Fruit fly (Drosophila melanogaster): ENCODE data around the gene Josd.

Gene Josd

dm6 chrX:6295129-6295539, 34.2 kb downstream of the Josd start, which contains the start of the genes CG15891 and CG3815 (continued):
- TF ChIP-seq unc-4 (GFP tag; IDR thresholded peaks at IDR 0.05; ENCODE audit: partially characterized antibody) (peak; percentile 59; the same call in 1 of the 2 replicates), CG31388 (GFP tag; optimal IDR thresholded peaks at IDR 0.05) (no peak), crp (GFP tag; optimal IDR thresholded peaks at IDR 0.05) (peak in 1 of 2 experiments; percentile 36), CG17359 (tag; optimal IDR thresholded peaks at IDR 0.05) (peak; percentile 25), h (optimal IDR thresholded peaks at IDR 0.05) (no peak), Bteb2 (GFP tag; optimal IDR thresholded peaks at IDR 0.05) (peak; percentile 19), CG10979 (tag; optimal IDR thresholded peaks at IDR 0.05) (peak; percentile 48), ap (GFP tag; IDR thresholded peaks at IDR 0.05) (no peak), Elba2 (GFP tag; optimal IDR thresholded peaks at IDR 0.05) (no peak), NfI (GFP tag; optimal IDR thresholded peaks at IDR 0.05) (peak; percentile 61), so (GFP tag; IDR thresholded peaks at IDR 0.05) (peak; percentile 62; the same call in 1 of the 3 replicates), CHES-1-like (GFP tag; optimal IDR thresholded peaks at IDR 0.05) (peak; percentile 51), B-H2 (GFP tag; optimal IDR thresholded peaks at IDR 0.05) (no peak), psq (GFP tag; optimal IDR thresholded peaks at IDR 0.05) (no peak), chinmo (GFP tag; IDR thresholded peaks at IDR 0.05; ENCODE audit: partially characterized antibody) (0 out of 4 replicates have a peak, but pooled peaks have one; percentile 34), CG17361 (GFP tag; IDR thresholded peaks at IDR 0.05) (no peak; the same call in none of the 3 replicates), CG4820 (GFP tag; optimal IDR thresholded peaks at IDR 0.05) (peak; percentile 10), CG8290 (GFP tag; optimal IDR thresholded peaks at IDR 0.05) (peak; percentile 46), CG8290 (tag; optimal IDR thresholded peaks at IDR 0.05) (no peak), yki (optimal IDR thresholded peaks at IDR 0.05) (no peak), cato (GFP tag; optimal IDR thresholded peaks at IDR 0.05; ENCODE audit: borderline replicate concordance) (no peak), Camta (GFP tag; optimal IDR thresholded peaks at IDR 0.05) (peak; percentile 33), CG3163 (GFP tag; optimal IDR thresholded peaks at IDR 0.05) (peak; percentile 30), sc (optimal IDR thresholded peaks at IDR 0.05) (no peak), sc (GFP tag; optimal IDR thresholded peaks at IDR 0.05) (no peak), BtbVII (GFP tag; optimal IDR thresholded peaks at IDR 0.05) (no peak), gfzf (GFP tag; optimal IDR thresholded peaks at IDR 0.05) (peak; percentile 64), CG16863 (GFP tag; optimal IDR thresholded peaks at IDR 0.05) (no peak), oc (tag; optimal IDR thresholded peaks at IDR 0.05) (no peak), seq (GFP tag; IDR thresholded peaks at IDR 0.05) (no peak), Aef1 (GFP tag; IDR thresholded peaks at IDR 0.05) (peak; percentile 54; the same call in 2 of the 3 replicates), Six4 (GFP tag; optimal IDR thresholded peaks at IDR 0.05) (no peak), Mrtf (GFP tag; IDR thresholded peaks at IDR 0.05) (no peak), CG13123 (GFP tag; optimal IDR thresholded peaks at IDR 0.05) (no peak), Atf-2 (GFP tag; optimal IDR thresholded peaks at IDR 0.05) (no peak), CG18619 (GFP tag; optimal IDR thresholded peaks at IDR 0.05) (peak; percentile 69), CG8478 (optimal IDR thresholded peaks at IDR 0.05) (no peak), CG6683 (GFP tag; optimal IDR thresholded peaks at IDR 0.05) (no peak), CG10959 (GFP tag; IDR thresholded peaks at IDR 0.05) (no peak), odd (GFP tag; optimal IDR thresholded peaks at IDR 0.05) (no peak), Lim3 (GFP tag; IDR thresholded peaks at IDR 0.05) (no peak), nmo (GFP tag; optimal IDR thresholded peaks at IDR 0.05) (peak; percentile 78), CG18764 (GFP tag; optimal IDR thresholded peaks at IDR 0.05) (no peak), org-1 (GFP tag; optimal IDR thresholded peaks at IDR 0.05) (no peak), lov (optimal IDR thresholded peaks at IDR 0.05) (no peak), lov (GFP tag; IDR thresholded peaks at IDR 0.05) (no peak), CG4282 (GFP tag; optimal IDR thresholded peaks at IDR 0.05) (no peak), ind (GFP tag; optimal IDR thresholded peaks at IDR 0.05) (peak; percentile 57), CG15073 (GFP tag; optimal IDR thresholded peaks at IDR 0.05) (no peak), lola (GFP tag; optimal IDR thresholded peaks at IDR 0.05) (peak in 1 of 3 experiments; percentile 56), E2f1 (GFP tag; IDR thresholded peaks at IDR 0.05) (0 out of 2 replicates have a peak, but pooled peaks have one; percentile 12), slp2 (GFP tag; optimal IDR thresholded peaks at IDR 0.05) (peak; percentile 16), CG17568 (GFP tag; optimal IDR thresholded peaks at IDR 0.05) (no peak)
